Worm (Caenorhabditis elegans) whole organism, L2 larva: ENCODE measurements around the gene B0285.6.

Experiments
- blmp-1 ChIP-seq: sonication (generic microtip); optimal IDR thresholded peaks from 2 replicates; lab custom pipeline; 2017; ENCODE audit warnings: missing genetic modification characterization, mild to moderate bottlenecking, missing compliant biosample characterization, antibody characterized with exemption, moderate library complexity; ENCODE audit not compliant: insufficient read depth
- elt-3 ChIP-seq: sonication (generic microtip); optimal IDR thresholded peaks from 2 replicates; lab custom pipeline; 2017; ENCODE audit warnings: missing biosample characterization, missing genetic modification characterization
- mdl-1 ChIP-seq, 2 experiments: fragments of 150-350 bp in 1 of 2; sonication (generic microtip) in 1 of 2; optimal IDR thresholded peaks; 2 replicates each; lab custom pipeline; 2017; ENCODE audit warnings: missing biosample characterization in 2 of 2, missing genetic modification characterization in 2 of 2
- nhr-25 ChIP-seq: fragments of 150-350 bp; sonication (generic microtip); optimal IDR thresholded peaks from 3 replicates; lab custom pipeline; 2014; ENCODE audit warnings: missing biosample characterization, missing genetic modification characterization

DNA sequence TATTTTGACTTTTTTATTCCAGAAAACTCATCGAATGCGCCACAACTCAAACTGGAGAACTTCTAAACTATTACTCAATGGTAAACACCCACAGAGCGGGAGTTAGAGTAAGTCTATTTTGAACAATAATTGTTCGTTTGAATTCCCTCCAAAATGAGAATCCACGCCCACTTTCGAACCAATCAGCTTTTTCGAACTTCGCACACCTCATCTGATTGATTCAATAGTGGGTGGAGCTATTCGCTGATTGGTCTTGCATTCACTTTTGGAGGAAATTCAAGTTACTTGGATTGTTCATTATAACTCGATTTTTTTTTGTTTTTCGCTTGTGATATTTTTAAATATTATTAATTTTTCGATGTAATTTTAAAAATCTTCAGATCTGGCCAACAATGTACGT lies 46.0 kb downstream of the B0285.6 start:
- TF ChIP-seq mdl-1 (tag; optimal IDR thresholded peaks at IDR 0.05; lab: Kevin White, UChicago): no peak
- TF ChIP-seq nhr-25: no peak
- TF ChIP-seq blmp-1: no peak
- TF ChIP-seq elt-3 (tag; lab: Kevin White, UChicago): no peak
